Fruit fly (Drosophila melanogaster): ENCODE results near the gene Dap160.

Dap160 gene

DNA sequence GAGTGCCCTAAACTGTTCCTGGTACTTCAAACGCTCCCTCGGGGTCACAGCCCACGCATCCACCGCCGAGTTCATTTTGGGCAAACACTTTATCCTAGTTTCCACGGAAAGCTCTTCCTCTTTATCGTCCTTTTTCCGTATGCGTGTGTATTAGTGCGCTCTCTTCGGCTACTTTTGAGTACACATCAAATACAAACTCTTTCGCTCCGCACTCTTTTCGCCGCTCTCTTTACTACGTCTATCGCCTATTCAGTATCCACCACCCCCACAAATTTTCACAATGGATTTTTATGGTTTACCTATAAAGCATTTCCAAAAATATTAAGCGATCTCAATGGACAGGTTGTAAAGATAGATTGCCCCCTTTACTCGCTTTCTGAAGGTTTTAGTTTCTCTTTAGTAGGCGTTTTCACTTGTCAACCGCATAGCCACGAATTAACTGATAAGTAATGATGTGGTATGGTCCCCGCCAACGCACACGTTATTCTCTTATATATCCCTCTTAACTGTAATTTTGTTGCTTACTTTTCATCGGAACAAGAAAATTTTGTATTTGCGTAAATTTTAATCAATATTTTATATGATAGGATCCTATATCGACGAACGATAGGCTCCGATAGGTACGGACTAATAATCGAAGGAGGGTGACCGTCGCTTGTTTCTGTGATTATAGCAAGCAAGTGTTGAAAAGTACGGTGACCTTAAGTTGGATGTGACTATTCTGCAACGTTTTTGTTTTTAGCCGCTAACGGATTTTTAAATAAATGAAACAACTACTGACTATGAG lies at the start of gene Dap160:
Gene Dap160 (minus strand): TSS at position 634 of the 787 bp plus-strand sequence.
- no peak for TF ChIP-seq insv (optimal IDR thresholded peaks at IDR 0.05)
- no peak for TF ChIP-seq psq (optimal IDR thresholded peaks at IDR 0.05)
- no peak for TF ChIP-seq h (optimal IDR thresholded peaks at IDR 0.05)
- TF ChIP-seq ttk (optimal IDR thresholded peaks at IDR 0.05) = no peak

DNA sequence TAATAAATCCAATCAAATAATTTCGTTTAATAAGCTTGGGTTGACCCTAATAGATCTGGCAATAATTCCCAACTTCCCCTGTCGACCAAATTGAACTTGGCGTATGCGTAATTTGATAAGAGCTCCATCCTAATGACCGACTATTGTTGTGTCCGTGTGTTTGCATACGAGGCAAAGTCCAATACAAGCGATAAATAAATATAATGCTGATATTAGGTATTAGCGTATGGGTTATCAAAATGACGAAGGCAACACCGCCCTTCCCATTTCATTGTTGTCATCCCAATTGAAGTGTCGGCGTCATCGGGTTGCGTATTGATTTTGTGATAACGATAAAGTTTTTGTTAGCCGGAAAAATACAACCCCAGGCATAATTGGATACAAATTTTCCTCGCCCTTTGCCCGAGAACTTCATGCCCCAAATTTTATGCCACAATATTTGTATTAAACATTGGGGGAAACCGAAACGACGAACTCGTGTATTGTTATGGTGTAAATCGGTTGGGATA lies 47.2 kb upstream of the Dap160 start:
- TF ChIP-seq h (optimal IDR thresholded peaks at IDR 0.05) = no peak
- TF ChIP-seq Myc (optimal IDR thresholded peaks at IDR 0.05) = no peak
- no peak for TF ChIP-seq Sin3A (optimal IDR thresholded peaks at IDR 0.05)
- no peak for TF ChIP-seq ttk (optimal IDR thresholded peaks at IDR 0.05)
- no peak for TF ChIP-seq psq (optimal IDR thresholded peaks at IDR 0.05)
- no peak for TF ChIP-seq insv (optimal IDR thresholded peaks at IDR 0.05)

DNA sequence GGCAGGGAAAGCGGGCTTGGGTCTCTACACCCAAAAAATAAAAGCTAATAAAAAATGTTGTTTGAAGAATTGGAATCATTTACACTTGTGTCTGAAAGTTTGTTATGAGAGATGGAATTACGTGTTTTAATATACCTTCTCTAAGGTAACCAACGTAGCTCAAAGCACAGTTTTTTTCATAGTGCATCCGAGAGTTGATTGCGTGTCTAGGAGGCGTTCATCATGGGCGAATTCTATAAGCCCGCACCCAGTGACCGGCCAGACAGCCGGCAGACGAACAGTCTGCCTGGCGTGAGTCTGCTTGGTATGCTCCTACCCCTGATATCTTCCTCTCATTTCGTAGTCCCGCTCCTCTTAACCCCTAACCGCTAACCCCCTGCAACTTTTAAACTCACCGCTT lies 45.6 kb upstream of the Dap160 start:
- no peak for TF ChIP-seq h (optimal IDR thresholded peaks at IDR 0.05)
- TF ChIP-seq insv (optimal IDR thresholded peaks at IDR 0.05) = no peak
- TF ChIP-seq Myc (optimal IDR thresholded peaks at IDR 0.05) = no peak
- TF ChIP-seq psq (optimal IDR thresholded peaks at IDR 0.05) = no peak
- TF ChIP-seq Sin3A (optimal IDR thresholded peaks at IDR 0.05) = no peak
- no peak for TF ChIP-seq ttk (optimal IDR thresholded peaks at IDR 0.05)

DNA sequence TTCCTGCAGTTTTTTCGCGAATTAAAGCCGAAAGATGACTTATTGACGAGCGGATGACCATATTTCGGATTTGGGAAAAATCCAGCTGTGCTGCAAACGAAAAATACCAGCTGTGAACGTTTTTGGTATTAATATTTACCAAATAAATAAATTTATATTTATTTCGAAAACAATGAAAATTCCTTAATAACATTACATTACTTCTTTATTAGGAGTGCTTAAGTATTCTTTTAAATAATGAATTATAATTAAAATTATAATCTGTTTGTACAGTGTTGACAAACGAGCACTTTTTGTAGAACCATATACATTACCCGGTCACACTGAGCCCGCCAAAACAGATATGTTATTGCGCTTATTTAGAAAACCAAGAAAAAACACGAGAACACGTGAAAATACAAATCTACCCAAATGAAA lies 37.5 kb upstream of the Dap160 start, which contains the start of the genes bur and Mcm10:
Gene bur (minus strand): TSS at position 69 of the 417 bp plus-strand sequence.
Gene Mcm10 (plus strand): TSS at position 319 of the 417 bp plus-strand sequence.
- no peak for TF ChIP-seq Sin3A (optimal IDR thresholded peaks at IDR 0.05)
- TF ChIP-seq psq (optimal IDR thresholded peaks at IDR 0.05) = no peak
- TF ChIP-seq Myc (optimal IDR thresholded peaks at IDR 0.05) = no peak
- TF ChIP-seq h (optimal IDR thresholded peaks at IDR 0.05) = no peak
- no peak for TF ChIP-seq insv (optimal IDR thresholded peaks at IDR 0.05)
- TF ChIP-seq ttk (optimal IDR thresholded peaks at IDR 0.05) = no peak

DNA sequence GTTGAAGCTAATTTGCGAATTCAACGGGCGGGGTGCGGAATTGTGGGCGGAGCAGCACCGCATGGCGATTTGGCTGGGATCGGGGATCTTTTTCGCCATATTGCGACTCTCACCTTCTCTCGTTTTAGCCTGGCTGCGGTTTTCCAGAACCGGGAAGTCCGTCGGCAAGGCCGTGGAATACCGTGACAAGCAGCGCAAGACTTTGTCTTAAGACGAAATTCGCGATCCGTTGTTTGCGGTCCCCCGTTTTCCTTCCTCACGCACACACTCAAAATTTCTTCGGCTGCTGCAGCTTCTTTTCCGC lies 37.0 kb upstream of the Dap160 start:
- TF ChIP-seq Myc (optimal IDR thresholded peaks at IDR 0.05) = no peak
- TF ChIP-seq insv (optimal IDR thresholded peaks at IDR 0.05) = no peak
- no peak for TF ChIP-seq ttk (optimal IDR thresholded peaks at IDR 0.05)
- TF ChIP-seq Sin3A (optimal IDR thresholded peaks at IDR 0.05) = no peak
- no peak for TF ChIP-seq h (optimal IDR thresholded peaks at IDR 0.05)
- TF ChIP-seq psq (optimal IDR thresholded peaks at IDR 0.05) = no peak

DNA sequence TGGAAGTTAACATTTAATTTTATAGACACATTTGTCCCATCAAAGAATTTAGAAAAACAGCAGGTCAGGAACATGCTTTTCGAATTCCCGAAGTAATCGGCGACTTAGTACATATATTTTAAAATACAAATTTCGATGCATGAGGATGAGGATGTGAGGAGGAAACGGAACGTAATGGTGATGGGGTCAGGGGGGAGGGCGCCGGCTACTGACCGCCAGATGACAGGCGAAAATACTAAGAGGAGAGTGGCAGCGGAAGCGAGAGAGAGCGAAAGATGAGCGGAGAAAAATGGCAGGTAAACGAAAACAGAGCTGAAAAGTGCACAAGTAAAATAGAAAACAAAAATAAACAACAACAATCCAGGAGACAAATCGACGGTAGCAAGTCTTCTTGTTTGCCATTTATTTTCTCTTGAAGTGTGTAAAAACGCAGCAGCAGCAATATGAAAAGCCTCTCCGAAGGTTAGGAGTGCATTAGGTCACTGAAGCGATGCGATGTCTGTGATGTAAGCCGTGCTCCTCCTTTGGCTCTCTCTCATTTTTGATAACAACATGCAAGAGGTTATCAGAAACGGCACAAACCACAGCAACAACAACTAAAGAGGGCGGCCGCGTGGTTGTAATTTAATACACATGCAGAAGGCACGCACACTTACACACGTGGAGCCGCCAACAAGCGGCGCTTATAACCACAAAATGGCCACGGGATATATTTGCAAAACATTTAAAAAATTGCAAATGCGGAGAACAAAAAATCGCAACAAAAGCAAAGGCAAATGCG lies 36.5 kb upstream of the Dap160 start:
- TF ChIP-seq insv (optimal IDR thresholded peaks at IDR 0.05) (no peak), Myc (optimal IDR thresholded peaks at IDR 0.05) (no peak), h (optimal IDR thresholded peaks at IDR 0.05) (no peak), Sin3A (optimal IDR thresholded peaks at IDR 0.05) (no peak), psq (optimal IDR thresholded peaks at IDR 0.05) (no peak), ttk (optimal IDR thresholded peaks at IDR 0.05) (no peak)

DNA sequence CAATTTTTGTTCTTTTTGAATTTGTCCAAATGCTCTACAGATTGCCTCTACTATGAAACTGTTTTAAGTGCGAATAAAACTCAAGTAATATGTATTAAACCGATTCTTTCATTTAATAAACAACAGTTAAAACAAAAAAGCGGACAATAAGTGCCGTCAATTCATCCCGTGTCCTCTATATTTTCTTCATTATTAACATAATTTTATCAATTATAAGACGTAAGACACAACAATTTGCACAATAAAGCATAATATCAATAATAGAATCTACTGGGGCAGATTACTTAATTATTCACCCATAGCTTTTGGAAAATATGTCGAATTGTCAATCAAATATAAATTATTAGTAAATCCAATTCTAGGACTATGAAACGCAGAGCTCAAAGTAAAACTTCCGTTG lies 30.8 kb upstream of the Dap160 start, which contains the start of gene CG31627:
Gene CG31627 (plus strand): TSS at position 301 of the 400 bp plus-strand sequence.
- TF ChIP-seq ttk (optimal IDR thresholded peaks at IDR 0.05) (no peak), insv (optimal IDR thresholded peaks at IDR 0.05) (no peak)

DNA sequence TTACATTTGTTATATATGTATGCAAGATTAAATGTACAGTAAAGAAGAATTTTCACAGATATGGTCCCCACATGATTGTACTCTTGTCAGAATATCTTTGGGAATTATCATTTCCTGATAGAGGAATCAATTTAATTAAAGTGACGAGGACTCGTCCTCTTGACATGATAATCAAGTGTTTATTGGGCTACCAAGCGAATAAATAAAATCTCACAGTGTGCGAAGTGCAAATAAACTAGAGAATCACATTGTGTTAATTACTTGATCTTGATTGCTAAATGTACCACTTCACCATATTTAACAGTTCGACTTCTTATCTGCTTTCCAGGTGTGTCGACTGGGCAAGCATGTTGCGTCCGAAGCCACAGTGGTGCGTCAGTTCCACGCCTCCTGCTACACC lies 27.7 kb upstream of the Dap160 start:
- TF ChIP-seq ttk (optimal IDR thresholded peaks at IDR 0.05) = no peak
- TF ChIP-seq Myc (optimal IDR thresholded peaks at IDR 0.05) = no peak
- TF ChIP-seq insv (optimal IDR thresholded peaks at IDR 0.05) = no peak
- no peak for TF ChIP-seq Sin3A (optimal IDR thresholded peaks at IDR 0.05)
- no peak for TF ChIP-seq h (optimal IDR thresholded peaks at IDR 0.05)
- no peak for TF ChIP-seq psq (optimal IDR thresholded peaks at IDR 0.05)

DNA sequence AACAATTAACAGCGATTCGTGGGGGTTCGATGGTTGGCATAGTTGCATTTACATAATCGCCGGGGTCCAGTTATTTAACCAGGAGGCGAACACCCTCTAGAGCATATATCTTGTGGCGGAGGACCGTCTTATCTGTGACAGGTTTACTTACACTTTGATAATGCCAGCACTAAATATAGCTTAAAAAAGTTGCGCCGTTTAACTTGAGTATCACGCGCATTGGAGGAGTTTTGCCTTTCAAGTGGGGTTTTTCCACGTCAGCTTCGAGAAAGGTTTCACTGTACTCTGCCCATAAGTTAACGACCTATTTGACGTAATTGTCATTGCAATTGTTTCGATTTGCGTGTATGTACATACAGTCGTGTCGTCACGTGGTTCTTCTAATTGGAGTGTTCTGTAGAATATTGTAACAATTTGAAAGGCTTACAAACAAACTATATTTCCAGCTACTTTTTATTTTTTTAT lies 27.0 kb upstream of the Dap160 start:
- no peak for TF ChIP-seq ttk (optimal IDR thresholded peaks at IDR 0.05)
- TF ChIP-seq psq (optimal IDR thresholded peaks at IDR 0.05) = no peak
- no peak for TF ChIP-seq insv (optimal IDR thresholded peaks at IDR 0.05)
- no peak for TF ChIP-seq Myc (optimal IDR thresholded peaks at IDR 0.05)
- no peak for TF ChIP-seq Sin3A (optimal IDR thresholded peaks at IDR 0.05)
- TF ChIP-seq h (optimal IDR thresholded peaks at IDR 0.05) = no peak

DNA sequence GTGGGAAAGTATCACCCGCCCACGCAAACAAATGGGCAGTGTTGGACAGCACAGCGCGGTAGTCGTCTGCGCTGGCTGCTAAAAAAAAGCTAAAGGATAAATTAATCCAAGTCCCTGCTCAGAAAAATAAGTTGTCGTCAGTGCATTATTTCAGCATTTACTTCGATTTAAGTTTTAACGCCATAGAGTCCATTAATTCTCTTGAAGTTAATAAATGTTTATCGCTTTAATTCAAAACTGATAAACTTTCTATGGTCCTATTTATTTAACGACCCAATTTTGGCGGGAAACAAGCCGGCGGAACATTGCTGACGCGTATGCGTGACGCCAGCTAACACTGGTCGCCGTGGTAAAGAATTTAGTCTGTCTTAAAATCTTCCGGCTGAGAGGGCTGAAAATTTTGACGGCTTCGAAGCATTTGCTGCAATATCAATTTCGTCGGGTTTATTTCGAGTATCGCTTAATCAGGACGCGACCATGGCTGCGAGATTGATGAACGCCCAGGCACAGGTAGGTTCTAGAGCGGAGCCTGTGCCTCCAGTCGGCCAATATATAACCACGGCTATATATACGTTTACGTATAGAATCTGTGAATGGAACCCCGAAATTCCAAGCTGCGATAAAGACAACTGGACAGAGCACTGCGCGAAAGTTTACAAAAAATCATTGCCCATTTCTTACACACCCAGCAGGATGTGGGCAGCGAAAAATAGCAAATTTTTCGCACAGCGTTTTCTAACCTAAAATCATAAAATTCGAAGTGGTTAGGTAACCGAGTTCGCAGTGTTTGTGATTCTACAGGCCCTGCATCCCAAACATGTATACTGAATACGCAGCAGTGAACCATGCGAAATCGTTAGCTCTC lies 26.4 kb upstream of the Dap160 start, which contains the start of the genes mAcon1, CG43345 and CG43346:
Gene mAcon1 (plus strand): TSS at position 276 of the 865 bp plus-strand sequence.
Gene CG43345 (minus strand): TSS at position 287 of the 865 bp plus-strand sequence.
Gene CG43346 (minus strand): TSS at position 287 of the 865 bp plus-strand sequence.
- TF ChIP-seq ttk (optimal IDR thresholded peaks at IDR 0.05) (no peak), insv (optimal IDR thresholded peaks at IDR 0.05) (no peak), Myc (optimal IDR thresholded peaks at IDR 0.05) (no peak), psq (optimal IDR thresholded peaks at IDR 0.05) (no peak), Sin3A (optimal IDR thresholded peaks at IDR 0.05) (no peak), h (optimal IDR thresholded peaks at IDR 0.05) (no peak)

DNA sequence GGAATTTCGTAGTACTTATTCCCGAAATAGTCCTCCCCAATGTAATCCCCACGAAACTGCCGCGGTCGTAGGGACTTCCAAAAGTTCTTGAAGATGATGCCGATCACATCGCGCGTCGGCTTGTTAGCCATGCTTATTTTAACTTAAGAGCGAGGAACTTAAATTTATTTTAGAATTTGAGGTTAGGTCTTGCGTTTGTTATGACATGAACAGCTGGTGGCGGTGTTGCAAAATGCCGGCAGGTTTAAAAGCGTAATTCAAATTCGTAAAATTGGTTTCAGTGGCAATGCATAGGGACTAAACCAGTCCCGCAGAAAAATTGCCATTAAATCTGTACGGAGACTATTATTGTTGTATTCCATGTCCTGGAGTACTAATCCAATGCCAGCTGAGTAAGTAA lies 24.3 kb upstream of the Dap160 start:
- no peak for TF ChIP-seq insv (optimal IDR thresholded peaks at IDR 0.05)
- TF ChIP-seq h (optimal IDR thresholded peaks at IDR 0.05) = no peak
- no peak for TF ChIP-seq Myc (optimal IDR thresholded peaks at IDR 0.05)
